Worm (Caenorhabditis elegans): ENCODE data around the gene fbxb-75.

The fbxb-75 gene

DNA sequence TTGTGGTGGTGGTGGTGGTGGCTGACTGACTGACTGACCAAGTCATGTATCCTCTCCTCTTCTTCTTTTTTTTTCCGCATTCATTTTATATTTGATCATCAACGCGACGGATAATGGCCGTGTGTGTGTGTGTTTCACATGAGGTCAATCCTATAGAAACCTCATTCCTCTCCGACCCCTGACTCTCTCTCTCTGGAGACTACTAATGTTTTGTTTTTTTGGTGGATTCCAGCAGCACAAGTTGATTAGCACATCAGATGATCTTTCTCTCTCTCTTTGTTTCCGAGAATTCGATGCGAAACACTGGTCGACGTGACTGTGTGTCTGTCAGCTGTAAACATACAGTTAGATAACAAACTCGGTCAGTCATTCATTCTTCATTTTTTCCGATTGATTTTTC, 35.9 kb downstream of the fbxb-75 start, which contains the start of gene Y24D9A.7 (continued):
- TF ChIP-seq fos-1 (tag; optimal IDR thresholded peaks at IDR 0.05): peak; percentile 48
- no peak for TF ChIP-seq aly-2 (tag; optimal IDR thresholded peaks at IDR 0.05)
- TF ChIP-seq ztf-11 (tag; optimal IDR thresholded peaks at IDR 0.05): no peak

DNA sequence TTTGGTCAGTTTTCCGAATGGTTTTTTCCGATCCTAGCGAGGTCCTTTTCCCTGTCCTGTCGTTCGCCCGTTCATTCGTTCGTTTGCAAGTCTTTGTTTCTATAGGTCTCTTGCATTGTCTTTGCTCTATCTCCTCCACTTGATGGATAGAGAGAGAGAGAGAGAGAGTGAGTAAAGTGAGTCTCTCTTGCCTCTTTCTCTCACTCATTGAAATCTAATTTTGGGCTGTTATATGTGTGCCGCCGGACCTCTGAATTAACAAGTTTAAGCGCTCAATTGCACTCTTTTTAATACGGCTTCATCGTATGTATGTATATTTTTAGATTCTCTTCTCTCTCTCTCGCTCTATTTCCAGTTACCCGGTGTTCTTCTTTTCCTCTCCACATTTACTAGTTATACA, 37.1 kb downstream of the fbxb-75 start:
- TF ChIP-seq nhr-129 (tag; optimal IDR thresholded peaks at IDR 0.05) (peak; percentile 16), nhr-6 (tag; optimal IDR thresholded peaks at IDR 0.05) (no peak), aly-2 (tag; optimal IDR thresholded peaks at IDR 0.05) (no peak), alr-1 (tag; optimal IDR thresholded peaks at IDR 0.05) (no peak), mbf-1 (tag; optimal IDR thresholded peaks at IDR 0.05) (no peak), C34F6.9 (tag; optimal IDR thresholded peaks at IDR 0.05) (peak; percentile 36), unc-55 (GFP tag; optimal IDR thresholded peaks at IDR 0.05) (no peak)

DNA sequence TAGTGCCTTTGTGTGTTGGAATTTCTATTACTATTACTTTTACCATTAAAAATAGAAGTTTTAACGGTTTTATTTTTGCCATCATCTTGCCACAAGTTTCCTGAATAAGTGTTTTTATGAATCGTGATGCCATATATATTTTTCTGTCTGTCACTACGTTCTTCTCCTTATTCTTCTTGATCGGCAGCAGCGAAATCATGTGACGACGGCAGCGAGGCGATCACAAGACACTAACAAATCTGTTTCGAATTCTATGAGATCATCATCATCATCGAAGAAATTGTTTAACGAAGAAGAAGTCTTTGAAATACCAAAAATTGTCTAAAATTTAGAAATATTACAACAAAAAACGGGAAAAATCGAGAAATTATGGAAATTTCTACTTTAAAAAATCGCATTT, 38.6 kb downstream of the fbxb-75 start:
- peak; percentile 75 for TF ChIP-seq sma-9 (GFP tag; optimal IDR thresholded peaks at IDR 0.05)
- TF ChIP-seq sma-9 (tag; optimal IDR thresholded peaks at IDR 0.05): no peak
- TF ChIP-seq sma-3 (GFP tag; optimal IDR thresholded peaks at IDR 0.05): peak; percentile 84
- no peak for TF ChIP-seq mbf-1 (tag; optimal IDR thresholded peaks at IDR 0.05)
- peak; percentile 9 for TF ChIP-seq nhr-6 (tag; optimal IDR thresholded peaks at IDR 0.05)
- no peak for TF ChIP-seq lin-39 (tag; optimal IDR thresholded peaks at IDR 0.05)
- TF ChIP-seq nhr-11 (tag; optimal IDR thresholded peaks at IDR 0.05): no peak
- TF ChIP-seq mab-5 (tag; optimal IDR thresholded peaks at IDR 0.05): no peak
- TF ChIP-seq fos-1 (tag; optimal IDR thresholded peaks at IDR 0.05): no peak
- TF ChIP-seq nhr-21 (tag; optimal IDR thresholded peaks at IDR 0.05): peak; percentile 77
- no peak for TF ChIP-seq unc-55 (GFP tag; optimal IDR thresholded peaks at IDR 0.05)
- TF ChIP-seq nhr-25 (tag; optimal IDR thresholded peaks at IDR 0.05): peak; percentile 77
- no peak for TF ChIP-seq ceh-82 (tag; optimal IDR thresholded peaks at IDR 0.05)
- TF ChIP-seq ztf-11 (tag; optimal IDR thresholded peaks at IDR 0.05): no peak
- no peak for TF ChIP-seq nhr-77 (tag; optimal IDR thresholded peaks at IDR 0.05)
- no peak for TF ChIP-seq R02D3.7 (tag; optimal IDR thresholded peaks at IDR 0.05)
- no peak for TF ChIP-seq peb-1 (tag; optimal IDR thresholded peaks at IDR 0.05)
- TF ChIP-seq unc-62 (GFP tag; optimal IDR thresholded peaks at IDR 0.05): no peak
- TF ChIP-seq blmp-1 (tag; optimal IDR thresholded peaks at IDR 0.05; ENCODE audit: insufficient read depth): no peak
- TF ChIP-seq elt-1 (tag; optimal IDR thresholded peaks at IDR 0.05): no peak
- peak; percentile 39 for TF ChIP-seq gmeb-1 (tag; optimal IDR thresholded peaks at IDR 0.05)
- no peak for TF ChIP-seq ama-1 (optimal IDR thresholded peaks at IDR 0.05)
- no peak for TF ChIP-seq ztf-1 (GFP tag; conservative IDR thresholded peaks at IDR 0.05)
- TF ChIP-seq nhr-10 (tag; optimal IDR thresholded peaks at IDR 0.05): no peak
- TF ChIP-seq dmd-4 (tag; optimal IDR thresholded peaks at IDR 0.05): no peak
- no peak for TF ChIP-seq nhr-23 (tag; optimal IDR thresholded peaks at IDR 0.05)
- TF ChIP-seq egl-27 (tag; optimal IDR thresholded peaks at IDR 0.05): no peak
- TF ChIP-seq alr-1 (tag; optimal IDR thresholded peaks at IDR 0.05): no peak
- no peak for TF ChIP-seq mdl-1 (tag; optimal IDR thresholded peaks at IDR 0.05)
- TF ChIP-seq lin-11 (tag; optimal IDR thresholded peaks at IDR 0.05): no peak
- no peak for TF ChIP-seq unc-39 (tag; optimal IDR thresholded peaks at IDR 0.05)
- no peak for TF ChIP-seq lin-13 (GFP tag; optimal IDR thresholded peaks at IDR 0.05)
- TF ChIP-seq crh-2 (tag; optimal IDR thresholded peaks at IDR 0.05): peak; percentile 23
- TF ChIP-seq skn-1 (tag; optimal IDR thresholded peaks at IDR 0.05): no peak
- TF ChIP-seq ztf-4 (tag; optimal IDR thresholded peaks at IDR 0.05): peak; percentile 24
- no peak for TF ChIP-seq sem-4 (tag; optimal IDR thresholded peaks at IDR 0.05)
- TF ChIP-seq snpc-4 (tag; optimal IDR thresholded peaks at IDR 0.05): no peak
- no peak for TF ChIP-seq nhr-12 (tag; optimal IDR thresholded peaks at IDR 0.05)
- TF ChIP-seq nhr-237 (tag; optimal IDR thresholded peaks at IDR 0.05): no peak
- TF ChIP-seq lsy-2 (tag; optimal IDR thresholded peaks at IDR 0.05): peak in 1 of 2 experiments; percentile 47
- TF ChIP-seq ceh-16 (tag; optimal IDR thresholded peaks at IDR 0.05): peak; percentile 83
- TF ChIP-seq elt-3 (tag; optimal IDR thresholded peaks at IDR 0.05): no peak
- no peak for TF ChIP-seq F13H6.1 (tag; optimal IDR thresholded peaks at IDR 0.05)
- no peak for TF ChIP-seq ZK546.5 (tag; optimal IDR thresholded peaks at IDR 0.05)
- peak; percentile 71 for TF ChIP-seq nhr-129 (tag; optimal IDR thresholded peaks at IDR 0.05)
- no peak for TF ChIP-seq Y55F3AM.14 (GFP tag; optimal IDR thresholded peaks at IDR 0.05)
- no peak for TF ChIP-seq zag-1 (tag; optimal IDR thresholded peaks at IDR 0.05)
- peak; percentile 20 for TF ChIP-seq C34F6.9 (tag; optimal IDR thresholded peaks at IDR 0.05)
- TF ChIP-seq aly-2 (tag; optimal IDR thresholded peaks at IDR 0.05): no peak

Data from whole organism, L2 larva.